Worm (Caenorhabditis elegans): ENCODE results near the gene T23B7.3.

Gene T23B7.3

ce11 chrII:4849885-4850284, at the start of gene T23B7.3:
Gene T23B7.3, plus strand, starts transcription at chrII:4850185.
- TF ChIP-seq T22C8.4 (GFP tag; IDR thresholded peaks at IDR 0.05) (no peak), ztf-29 (GFP tag; IDR thresholded peaks at IDR 0.05) (no peak), tab-1 (GFP tag; IDR thresholded peaks at IDR 0.05) (no peak), klf-2 (GFP tag; conservative IDR thresholded peaks at IDR 0.05) (no peak)

ce11 chrII:4800524-4800923, 49.5 kb upstream of the T23B7.3 start:
- TF ChIP-seq med-1 (GFP tag; optimal IDR thresholded peaks at IDR 0.05; ENCODE audit: insufficient read depth) (no peak), klf-2 (GFP tag; conservative IDR thresholded peaks at IDR 0.05) (no peak), T22C8.4 (GFP tag; IDR thresholded peaks at IDR 0.05) (no peak), cog-1 (tag; optimal IDR thresholded peaks at IDR 0.05) (no peak), ztf-23 (GFP tag; IDR thresholded peaks at IDR 0.05) (no peak), ztf-29 (GFP tag; IDR thresholded peaks at IDR 0.05) (no peak), ref-1 (GFP tag; conservative IDR thresholded peaks at IDR 0.05) (no peak), tab-1 (GFP tag; IDR thresholded peaks at IDR 0.05) (no peak), flt-1 (GFP tag; IDR thresholded peaks at IDR 0.05) (no peak)

- TF ChIP-seq tab-1 (GFP tag; IDR thresholded peaks at IDR 0.05) (no peak), ztf-23 (GFP tag; IDR thresholded peaks at IDR 0.05) (no peak), cog-1 (tag; optimal IDR thresholded peaks at IDR 0.05) (no peak), flt-1 (GFP tag; IDR thresholded peaks at IDR 0.05) (no peak), ref-1 (GFP tag; conservative IDR thresholded peaks at IDR 0.05) (no peak), klf-2 (GFP tag; conservative IDR thresholded peaks at IDR 0.05) (no peak), med-1 (GFP tag; optimal IDR thresholded peaks at IDR 0.05; ENCODE audit: insufficient read depth) (no peak), ztf-29 (GFP tag; IDR thresholded peaks at IDR 0.05) (no peak), T22C8.4 (GFP tag; IDR thresholded peaks at IDR 0.05) (no peak)
Observed at ce11 chrII:4802917-4803316, 47.1 kb upstream of the T23B7.3 start.

ce11 chrII:4805799-4806198, 44.2 kb upstream of the T23B7.3 start:
- no peak for TF ChIP-seq ztf-29 (GFP tag; IDR thresholded peaks at IDR 0.05)
- TF ChIP-seq ztf-23 (GFP tag; IDR thresholded peaks at IDR 0.05): no peak
- TF ChIP-seq flt-1 (GFP tag; IDR thresholded peaks at IDR 0.05): no peak
- no peak for TF ChIP-seq tab-1 (GFP tag; IDR thresholded peaks at IDR 0.05)

ce11 chrII:4806261-4806660, 43.7 kb upstream of the T23B7.3 start:
- TF ChIP-seq med-1 (GFP tag; optimal IDR thresholded peaks at IDR 0.05; ENCODE audit: insufficient read depth): no peak
- TF ChIP-seq flt-1 (GFP tag; IDR thresholded peaks at IDR 0.05): no peak
- no peak for TF ChIP-seq klf-2 (GFP tag; conservative IDR thresholded peaks at IDR 0.05)
- TF ChIP-seq cog-1 (tag; optimal IDR thresholded peaks at IDR 0.05): no peak
- no peak for TF ChIP-seq tab-1 (GFP tag; IDR thresholded peaks at IDR 0.05)
- TF ChIP-seq ztf-23 (GFP tag; IDR thresholded peaks at IDR 0.05): no peak
- TF ChIP-seq T22C8.4 (GFP tag; IDR thresholded peaks at IDR 0.05): no peak
- no peak for TF ChIP-seq ztf-29 (GFP tag; IDR thresholded peaks at IDR 0.05)
- no peak for TF ChIP-seq ref-1 (GFP tag; conservative IDR thresholded peaks at IDR 0.05)

ce11 chrII:4806726-4807125, 43.3 kb upstream of the T23B7.3 start:
- no peak for TF ChIP-seq ztf-29 (GFP tag; IDR thresholded peaks at IDR 0.05)
- TF ChIP-seq ref-1 (GFP tag; conservative IDR thresholded peaks at IDR 0.05): no peak
- no peak for TF ChIP-seq ztf-23 (GFP tag; IDR thresholded peaks at IDR 0.05)
- no peak for TF ChIP-seq cog-1 (tag; optimal IDR thresholded peaks at IDR 0.05)
- TF ChIP-seq tab-1 (GFP tag; IDR thresholded peaks at IDR 0.05): no peak
- TF ChIP-seq klf-2 (GFP tag; conservative IDR thresholded peaks at IDR 0.05): no peak
- no peak for TF ChIP-seq flt-1 (GFP tag; IDR thresholded peaks at IDR 0.05)
- no peak for TF ChIP-seq med-1 (GFP tag; optimal IDR thresholded peaks at IDR 0.05; ENCODE audit: insufficient read depth)
- TF ChIP-seq T22C8.4 (GFP tag; IDR thresholded peaks at IDR 0.05): no peak

- no peak for TF ChIP-seq flt-1 (GFP tag; IDR thresholded peaks at IDR 0.05)
- no peak for TF ChIP-seq ztf-23 (GFP tag; IDR thresholded peaks at IDR 0.05)
- no peak for TF ChIP-seq med-1 (GFP tag; optimal IDR thresholded peaks at IDR 0.05; ENCODE audit: insufficient read depth)
- no peak for TF ChIP-seq ref-1 (GFP tag; conservative IDR thresholded peaks at IDR 0.05)
- TF ChIP-seq tab-1 (GFP tag; IDR thresholded peaks at IDR 0.05): no peak
- TF ChIP-seq ztf-29 (GFP tag; IDR thresholded peaks at IDR 0.05): no peak
- TF ChIP-seq T22C8.4 (GFP tag; IDR thresholded peaks at IDR 0.05): no peak
- TF ChIP-seq cog-1 (tag; optimal IDR thresholded peaks at IDR 0.05): no peak
- no peak for TF ChIP-seq klf-2 (GFP tag; conservative IDR thresholded peaks at IDR 0.05)
Observed at ce11 chrII:4811986-4812385, 38.0 kb upstream of the T23B7.3 start, which contains the start of gene rig-6. Gene rig-6, minus strand, starts transcription at chrII:4812086.

ce11 chrII:4815356-4815755, 34.6 kb upstream of the T23B7.3 start:
- TF ChIP-seq flt-1 (GFP tag; IDR thresholded peaks at IDR 0.05) (no peak), T22C8.4 (GFP tag; IDR thresholded peaks at IDR 0.05) (no peak), ztf-29 (GFP tag; IDR thresholded peaks at IDR 0.05) (no peak), med-1 (GFP tag; optimal IDR thresholded peaks at IDR 0.05; ENCODE audit: insufficient read depth) (no peak), ztf-23 (GFP tag; IDR thresholded peaks at IDR 0.05) (no peak), cog-1 (tag; optimal IDR thresholded peaks at IDR 0.05) (no peak), ref-1 (GFP tag; conservative IDR thresholded peaks at IDR 0.05) (no peak), klf-2 (GFP tag; conservative IDR thresholded peaks at IDR 0.05) (no peak), tab-1 (GFP tag; IDR thresholded peaks at IDR 0.05) (no peak)

- TF ChIP-seq ztf-23 (GFP tag; IDR thresholded peaks at IDR 0.05) (no peak), ztf-29 (GFP tag; IDR thresholded peaks at IDR 0.05) (no peak), tab-1 (GFP tag; IDR thresholded peaks at IDR 0.05) (no peak), cog-1 (tag; optimal IDR thresholded peaks at IDR 0.05) (no peak), T22C8.4 (GFP tag; IDR thresholded peaks at IDR 0.05) (no peak)
Observed at ce11 chrII:4818780-4819179, 31.2 kb upstream of the T23B7.3 start.

ce11 chrII:4821739-4822138, 28.2 kb upstream of the T23B7.3 start, which contains the start of gene lact-5:
Gene lact-5, minus strand, starts transcription at chrII:4821739.
- TF ChIP-seq ztf-23 (GFP tag; IDR thresholded peaks at IDR 0.05) (no peak), cog-1 (tag; optimal IDR thresholded peaks at IDR 0.05) (no peak), ztf-29 (GFP tag; IDR thresholded peaks at IDR 0.05) (no peak), klf-2 (GFP tag; conservative IDR thresholded peaks at IDR 0.05) (no peak), tab-1 (GFP tag; IDR thresholded peaks at IDR 0.05) (no peak), ref-1 (GFP tag; conservative IDR thresholded peaks at IDR 0.05) (no peak)
